Worm (Caenorhabditis elegans) whole organism, young adult: Measurements from ENCODE around the gene pals-20.

Experiments used
- F39B2.1 ChIP-seq: fragments of 200-800 bp; sonication (Bioruptor generic); IDR thresholded peaks from 2 replicates; pipeline ENCODE4 v1.3.6; 2022; ENCODE audit warnings: missing genetic modification reagents, missing genetic modification characterization, missing compliant biosample characterization
- lin-26 ChIP-seq: fragments of 200-800 bp; sonication (Bioruptor generic); IDR thresholded peaks from 2 replicates; pipeline ENCODE4 v1.3.6; 2022; ENCODE audit warnings: missing genetic modification reagents, missing genetic modification characterization, missing compliant biosample characterization
- madf-10 ChIP-seq: sonication (generic microtip); optimal IDR thresholded peaks from 2 replicates; lab custom pipeline; 2016; ENCODE audit warnings: mild to moderate bottlenecking, missing genetic modification characterization, missing compliant biosample characterization
- nfyb-1 ChIP-seq: fragments of 200-800 bp; sonication (Bioruptor generic); IDR thresholded peaks from 2 replicates; pipeline ENCODE4 v1.3.6; 2022; ENCODE audit warnings: missing genetic modification reagents, missing genetic modification characterization, missing compliant biosample characterization
- snpc-4 ChIP-seq, 5 experiments: fragments of 150-350 bp in 1 of 5; sonication (generic microtip) in 4 of 5; optimal IDR thresholded peaks; 2 replicates each; lab custom pipeline; 2014 to 2018; ENCODE audit warnings: missing genetic modification characterization in 5 of 5, missing biosample characterization in 3 of 5, antibody characterized with exemption in 2 of 5, mild to moderate bottlenecking in 2 of 5, missing compliant biosample characterization in 2 of 5, missing genotype in 2 of 5, moderate library complexity in 2 of 5, missing genetic modification reagents in 1 of 5

ce11 chrIII:1416571-1416970, 28.4 kb upstream of the pals-20 start:
- TF ChIP-seq F39B2.1 (no peak), madf-10 (tag; lab: Kevin White, UChicago) (no peak), nfyb-1 (no peak), snpc-4 (GFP tag; optimal IDR thresholded peaks at IDR 0.05; lab: Kevin White, UChicago) (no peak), snpc-4 (tag; optimal IDR thresholded peaks at IDR 0.05; lab: Kevin White, UChicago) (no peak), lin-26 (no peak)
